Worm (Caenorhabditis elegans): ENCODE data around the gene srbc-27.

ce11 chrV:17469180-17469579 is 38.2 kb downstream of the srbc-27 start, which contains the start of gene F20E11.17:
- no peak for TF ChIP-seq flt-1 (GFP tag; IDR thresholded peaks at IDR 0.05)
- TF ChIP-seq ref-1 (GFP tag; conservative IDR thresholded peaks at IDR 0.05): no peak

Measured in whole organism, midembryonic.